Fruit fly (Drosophila melanogaster) whole organism, embryonic: ENCODE measurements around the gene CG2691.

Experiments used
- CG10321 ChIP-seq: fragments of 200-800 bp; sonication (Bioruptor generic); IDR thresholded peaks from 2 replicates; pipeline ENCODE4 v1.3.6; 2022; ENCODE audit warnings: missing biosample characterization, missing genetic modification characterization
- CG10431 ChIP-seq: fragments of 200-800 bp; sonication (Bioruptor generic); optimal IDR thresholded peaks from 3 replicates; lab custom pipeline; 2018; ENCODE audit warnings: missing biosample characterization, mild to moderate bottlenecking, missing genetic modification characterization
- CG10565 ChIP-seq: fragments of 200-800 bp; sonication (Bioruptor generic); optimal IDR thresholded peaks from 3 replicates; lab custom pipeline; 2016; ENCODE audit warnings: missing biosample characterization, mild to moderate bottlenecking, missing genetic modification characterization
- CG11398 ChIP-seq: fragments of 200-800 bp; sonication (Bioruptor generic); optimal IDR thresholded peaks from 2 replicates; lab custom pipeline; 2016; ENCODE audit warnings: missing biosample characterization, missing genetic modification characterization
- CG11456 ChIP-seq: fragments of 200-800 bp; sonication (Bioruptor generic); IDR thresholded peaks from 3 replicates; pipeline ENCODE4 v1.3.6; 2022; ENCODE audit warnings: missing biosample characterization, missing genetic modification characterization
- CG12236 ChIP-seq: fragments of 200-800 bp; sonication (Bioruptor generic); optimal IDR thresholded peaks from 2 replicates; lab custom pipeline; 2016; ENCODE audit warnings: missing biosample characterization, missing genetic modification characterization
- CG12744 ChIP-seq: fragments of 200-800 bp; sonication (Bioruptor generic); optimal IDR thresholded peaks from 2 replicates; lab custom pipeline; 2016; ENCODE audit warnings: missing biosample characterization, missing genetic modification characterization
- CG15011 ChIP-seq: fragments of 200-800 bp; sonication (Bioruptor generic); optimal IDR thresholded peaks from 3 replicates; lab custom pipeline; 2018; ENCODE audit warnings: missing biosample characterization, mild to moderate bottlenecking, missing genetic modification characterization
- CG16779 ChIP-seq: fragments of 200-800 bp; sonication (Bioruptor generic); IDR thresholded peaks from 2 replicates; pipeline ENCODE4 v1.3.6; 2022; ENCODE audit warnings: missing biosample characterization, missing genetic modification characterization
- CG17912 ChIP-seq: fragments of 200-800 bp; sonication (Bioruptor generic); optimal IDR thresholded peaks from 2 replicates; lab custom pipeline; 2018; ENCODE audit warnings: missing biosample characterization, mild to moderate bottlenecking, missing genetic modification characterization
- CG2712 ChIP-seq: fragments of 200-800 bp; optimal IDR thresholded peaks from 3 replicates; lab custom pipeline; 2019; ENCODE audit warnings: missing biosample characterization, mild to moderate bottlenecking, missing genetic modification characterization, moderate library complexity
- CG3065 ChIP-seq: fragments of 200-800 bp; sonication (Bioruptor generic); optimal IDR thresholded peaks from 2 replicates; lab custom pipeline; 2016; ENCODE audit warnings: missing biosample characterization, missing genetic modification characterization
- CG4617 ChIP-seq: fragments of 200-800 bp; sonication (Bioruptor generic); optimal IDR thresholded peaks from 3 replicates; lab custom pipeline; 2016; ENCODE audit warnings: missing biosample characterization, missing genetic modification characterization, borderline replicate concordance
- CG5180 ChIP-seq: fragments of 200-800 bp; sonication (Bioruptor generic); optimal IDR thresholded peaks from 3 replicates; lab custom pipeline; 2017; ENCODE audit warnings: missing biosample characterization, missing genetic modification characterization, mild to moderate bottlenecking, moderate library complexity, missing genetic modification reagents
- CG6272 ChIP-seq: fragments of 200-800 bp; sonication (Bioruptor generic); IDR thresholded peaks from 2 replicates; pipeline ENCODE4 v1.3.6; 2022; ENCODE audit warnings: missing biosample characterization, missing genetic modification characterization
- CG6654 ChIP-seq: fragments of 200-800 bp; sonication (Bioruptor generic); optimal IDR thresholded peaks from 2 replicates; lab custom pipeline; 2017; ENCODE audit warnings: missing biosample characterization, mild to moderate bottlenecking, missing genetic modification characterization
- CG6791 ChIP-seq: fragments of 200-800 bp; sonication (Bioruptor generic); IDR thresholded peaks from 3 replicates; pipeline ENCODE4 v1.3.6; 2022; ENCODE audit warnings: missing biosample characterization, missing genetic modification characterization; ENCODE audit not compliant: partially characterized antibody
- CG8290 ChIP-seq, 3 experiments: fragments of 200-800 bp; sonication (Bioruptor generic); optimal IDR thresholded peaks; 2 replicates each; lab custom pipeline; 2016 to 2019; ENCODE audit warnings: missing biosample characterization in 3 of 3, missing genetic modification characterization in 3 of 3, mild to moderate bottlenecking in 2 of 3, moderate library complexity in 1 of 3
- Deaf1 ChIP-seq: fragments of 200-800 bp; optimal IDR thresholded peaks from 3 replicates; lab custom pipeline; 2019; ENCODE audit warnings: missing biosample characterization, mild to moderate bottlenecking, missing genetic modification characterization, moderate library complexity
- Doc3 ChIP-seq: fragments of 200-800 bp; sonication (Bioruptor generic); IDR thresholded peaks from 3 replicates; pipeline ENCODE4 v1.3.6; 2022; ENCODE audit warnings: missing biosample characterization, missing genetic modification characterization; ENCODE audit not compliant: partially characterized antibody
- Dref ChIP-seq: fragments of 200-800 bp; sonication (Bioruptor generic); IDR thresholded peaks from 2 replicates; pipeline ENCODE4 v1.3.6; 2022; ENCODE audit warnings: missing biosample characterization, missing genetic modification characterization
- Hr78 ChIP-seq, 2 experiments: fragments of 200-800 bp in 1 of 2; fragments of >200 bp in 1 of 2; sonication (Bioruptor generic) in 1 of 2; optimal IDR thresholded peaks; 2 replicates each; lab custom pipeline; 2017 to 2019; ENCODE audit warnings: missing biosample characterization in 2 of 2, missing genetic modification characterization in 2 of 2, mild to moderate bottlenecking in 1 of 2, moderate library complexity in 1 of 2
- Lim3 ChIP-seq: fragments of 200-800 bp; sonication (Bioruptor generic); IDR thresholded peaks from 2 replicates; pipeline ENCODE4 v1.3.6; 2022; ENCODE audit warnings: missing biosample characterization, missing genetic modification characterization
- Lpt ChIP-seq: fragments of >200 bp; optimal IDR thresholded peaks from 2 replicates; lab custom pipeline; 2018; ENCODE audit warnings: missing biosample characterization, missing genetic modification characterization
- Mad ChIP-seq: fragments of 200-800 bp; sonication (Bioruptor generic); optimal IDR thresholded peaks from 2 replicates; lab custom pipeline; 2016; ENCODE audit warnings: missing biosample characterization, missing genetic modification characterization
- NC2α ChIP-seq: fragments of 200-800 bp; sonication (Bioruptor generic); optimal IDR thresholded peaks from 2 replicates; lab custom pipeline; 2016; ENCODE audit warnings: missing biosample characterization, missing genetic modification characterization
- Oaz ChIP-seq: fragments of 200-800 bp; sonication (Bioruptor generic); IDR thresholded peaks from 2 replicates; pipeline ENCODE4 v1.3.6; 2022; ENCODE audit warnings: missing biosample characterization, missing genetic modification characterization
- Sin3A ChIP-seq: fragments of >200 bp; optimal IDR thresholded peaks from 2 replicates; lab custom pipeline; 2018
- Tbp ChIP-seq: fragments of >200 bp; optimal IDR thresholded peaks from 2 replicates; lab custom pipeline; 2018; ENCODE audit warnings: missing biosample characterization, missing genetic modification characterization
- bab2 ChIP-seq: fragments of 200-800 bp; sonication (Bioruptor generic); optimal IDR thresholded peaks from 2 replicates; lab custom pipeline; 2016; ENCODE audit warnings: missing biosample characterization, missing genetic modification characterization
- caup ChIP-seq: fragments of 200-800 bp; sonication (Bioruptor generic); optimal IDR thresholded peaks from 3 replicates; lab custom pipeline; 2017; ENCODE audit warnings: missing biosample characterization, mild to moderate bottlenecking, missing genetic modification characterization, moderate library complexity; ENCODE audit not compliant: severe bottlenecking
- cg ChIP-seq: fragments of 200-800 bp; sonication (Bioruptor generic); optimal IDR thresholded peaks from 3 replicates; lab custom pipeline; 2019; ENCODE audit warnings: missing biosample characterization, mild to moderate bottlenecking, missing genetic modification characterization, moderate library complexity
- eve ChIP-seq, 2 experiments: fragments of >200 bp; optimal IDR thresholded peaks; 2 replicates each; lab custom pipeline; 2017; ENCODE audit warnings: missing biosample characterization in 2 of 2, missing genetic modification characterization in 2 of 2
- grau ChIP-seq: fragments of 200-800 bp; optimal IDR thresholded peaks from 3 replicates; lab custom pipeline; 2019; ENCODE audit warnings: missing biosample characterization, mild to moderate bottlenecking, missing genetic modification characterization, moderate library complexity
- ind ChIP-seq: fragments of 200-800 bp; sonication (Bioruptor generic); optimal IDR thresholded peaks from 3 replicates; lab custom pipeline; 2016; ENCODE audit warnings: missing biosample characterization, missing genetic modification characterization
- inv ChIP-seq: fragments of 200-800 bp; sonication (Bioruptor generic); IDR thresholded peaks from 2 replicates; pipeline ENCODE4 v1.3.6; 2022; ENCODE audit warnings: missing biosample characterization, missing genetic modification characterization; ENCODE audit not compliant: partially characterized antibody
- lab ChIP-seq: fragments of 200-800 bp; sonication (Bioruptor generic); optimal IDR thresholded peaks from 3 replicates; lab custom pipeline; 2017; ENCODE audit warnings: missing biosample characterization, missing genetic modification characterization, mild to moderate bottlenecking, moderate library complexity, missing genetic modification reagents
- luna ChIP-seq: fragments of 200-800 bp; sonication (Bioruptor generic); optimal IDR thresholded peaks from 2 replicates; lab custom pipeline; 2016; ENCODE audit warnings: missing biosample characterization, missing genetic modification characterization
- odd ChIP-seq: fragments of 200-800 bp; sonication (Bioruptor generic); optimal IDR thresholded peaks from 2 replicates; lab custom pipeline; 2017; ENCODE audit warnings: missing biosample characterization, mild to moderate bottlenecking, missing genetic modification characterization
- org-1 ChIP-seq: fragments of 200-800 bp; sonication (Bioruptor generic); optimal IDR thresholded peaks from 2 replicates; lab custom pipeline; 2017; ENCODE audit warnings: missing biosample characterization, missing genetic modification characterization
- pb ChIP-seq: fragments of 200-800 bp; sonication (Bioruptor generic); optimal IDR thresholded peaks from 3 replicates; lab custom pipeline; 2016; ENCODE audit warnings: missing biosample characterization, missing genetic modification characterization
- pnt ChIP-seq: fragments of 200-800 bp; sonication (Bioruptor generic); optimal IDR thresholded peaks from 3 replicates; lab custom pipeline; 2016; ENCODE audit warnings: missing biosample characterization, missing genetic modification characterization
- ranshi ChIP-seq: fragments of 200-800 bp; sonication (Bioruptor generic); IDR thresholded peaks from 2 replicates; pipeline ENCODE4 v1.3.6; 2022; ENCODE audit warnings: missing biosample characterization, missing genetic modification characterization
- rib ChIP-seq: fragments of 200-800 bp; sonication (Bioruptor generic); IDR thresholded peaks from 2 replicates; pipeline ENCODE4 v1.3.6; 2022; ENCODE audit warnings: missing biosample characterization, missing genetic modification characterization
- scrt ChIP-seq: fragments of 200-800 bp; sonication (Bioruptor generic); optimal IDR thresholded peaks from 2 replicates; lab custom pipeline; 2018; ENCODE audit warnings: missing biosample characterization, mild to moderate bottlenecking, missing genetic modification characterization, moderate library complexity
- slbo ChIP-seq: fragments of 200-800 bp; sonication (Bioruptor generic); IDR thresholded peaks from 2 replicates; pipeline ENCODE4 v1.3.6; 2022; ENCODE audit warnings: missing biosample characterization, missing genetic modification characterization
- sna ChIP-seq: fragments of 200-800 bp; sonication (Bioruptor generic); IDR thresholded peaks from 2 replicates; pipeline ENCODE4 v1.3.6; 2022; ENCODE audit warnings: missing biosample characterization, missing genetic modification characterization; ENCODE audit not compliant: partially characterized antibody
- stc ChIP-seq: fragments of 200-800 bp; sonication (Bioruptor generic); IDR thresholded peaks from 2 replicates; pipeline ENCODE4 v1.3.6; 2022; ENCODE audit warnings: missing biosample characterization, missing genetic modification characterization
- tgo ChIP-seq: fragments of 200-800 bp; sonication (Bioruptor generic); IDR thresholded peaks from 3 replicates; pipeline ENCODE4 v1.3.6; 2022; ENCODE audit warnings: missing biosample characterization, missing genetic modification characterization
- yki ChIP-seq: fragments of >200 bp; optimal IDR thresholded peaks from 3 replicates; lab custom pipeline; 2018

The CG2691 gene

dm6 chrX:13616417-13617050 lies 7.7 kb downstream of the CG2691 start, which contains the start of the genes tth and Tango2 (continued):
- peak; percentile 65; the same call in 2 of the 3 replicates for TF ChIP-seq tgo (GFP tag; lab: Robert Waterston, UW)
- no peak for TF ChIP-seq CG15011
- no peak for TF ChIP-seq CG10321 (GFP tag; lab: Robert Waterston, UW)
- no peak for TF ChIP-seq odd (GFP tag; lab: Kevin White, UChicago)
- peak; percentile 68 for TF ChIP-seq Mad (GFP tag; lab: Kevin White, UChicago)
- peak; percentile 61; the same call in 1 of the 3 replicates for TF ChIP-seq CG11456
- peak; percentile 84 for TF ChIP-seq scrt (GFP tag; lab: Kevin White, UChicago)
- peak; percentile 72 for TF ChIP-seq stc (GFP tag; lab: Robert Waterston, UW)
- peak; percentile 19; the same call in 1 of the 2 replicates for TF ChIP-seq sna (GFP tag; lab: Robert Waterston, UW)
- TF ChIP-seq Oaz, result peak; percentile 63
- peak; percentile 27 for TF ChIP-seq CG4617 (GFP tag; lab: Kevin White, UChicago)
- TF ChIP-seq slbo (GFP tag; lab: Robert Waterston, UW), result peak; percentile 89
- peak; percentile 62 for TF ChIP-seq pnt (GFP tag; lab: Kevin White, UChicago)
- TF ChIP-seq CG12744 (GFP tag; lab: Kevin White, UChicago), result peak; percentile 45
- peak; percentile 74 for TF ChIP-seq Dref (GFP tag; lab: Robert Waterston, UW)
- TF ChIP-seq Doc3, result peak; percentile 46; the same call in 1 of the 3 replicates
- no peak for TF ChIP-seq Hr78 (GFP tag; optimal IDR thresholded peaks at IDR 0.05; lab: Kevin White, UChicago)
- TF ChIP-seq CG3065 (GFP tag; lab: Kevin White, UChicago), result no peak
- peak; percentile 62 for TF ChIP-seq caup (GFP tag; lab: Kevin White, UChicago)
- no peak for TF ChIP-seq pb (GFP tag; lab: Kevin White, UChicago)
- peak; percentile 31 for TF ChIP-seq ranshi (GFP tag; lab: Robert Waterston, UW)
- TF ChIP-seq CG6654 (GFP tag; lab: Kevin White, UChicago), result no peak
- no peak for TF ChIP-seq CG16779 (GFP tag; lab: Robert Waterston, UW)
- peak; percentile 5 for TF ChIP-seq CG8290 (GFP tag; optimal IDR thresholded peaks at IDR 0.05; lab: Kevin White, UChicago)
- no peak for TF ChIP-seq CG8290 (tag; optimal IDR thresholded peaks at IDR 0.05; lab: Kevin White, UChicago)
- TF ChIP-seq org-1 (GFP tag; lab: Kevin White, UChicago), result peak; percentile 59
- peak; percentile 63 for TF ChIP-seq ind
- TF ChIP-seq Tbp (GFP tag; lab: Kevin White, UChicago), result peak; percentile 47
- peak; percentile 40 for TF ChIP-seq CG11398 (GFP tag; lab: Kevin White, UChicago)
- no peak for TF ChIP-seq Lpt (GFP tag; lab: Kevin White, UChicago)
- TF ChIP-seq lab, result no peak
- TF ChIP-seq Lim3, result no peak
- TF ChIP-seq eve (GFP tag; optimal IDR thresholded peaks at IDR 0.05; lab: Kevin White, UChicago), result no peak
- TF ChIP-seq inv (GFP tag; lab: Robert Waterston, UW), result peak; percentile 50; the same call in 1 of the 2 replicates
- peak; percentile 23 for TF ChIP-seq CG12236 (GFP tag; lab: Kevin White, UChicago)
- TF ChIP-seq CG5180, result no peak
- no peak for TF ChIP-seq Deaf1 (tag; lab: Kevin White, UChicago)
- TF ChIP-seq luna (GFP tag; lab: Kevin White, UChicago), result no peak
- TF ChIP-seq yki, result no peak
- peak; percentile 62 for TF ChIP-seq CG6272 (GFP tag; lab: Robert Waterston, UW)
- peak; percentile 69 for TF ChIP-seq bab2 (GFP tag; lab: Kevin White, UChicago)
- peak; percentile 83 for TF ChIP-seq grau (tag; lab: Kevin White, UChicago)
- TF ChIP-seq CG10431, result no peak
- peak; percentile 70 for TF ChIP-seq CG2712
- peak; percentile 94 for TF ChIP-seq Sin3A (lab: Kevin White, UChicago)
- peak; percentile 71 for TF ChIP-seq CG6791 (GFP tag; lab: Robert Waterston, UW)
- peak; percentile 20 for TF ChIP-seq cg (GFP tag; lab: Kevin White, UChicago)
- no peak for TF ChIP-seq CG10565 (GFP tag; lab: Kevin White, UChicago)
- TF ChIP-seq rib, result peak; percentile 79
- peak; percentile 35 for TF ChIP-seq NC2α (GFP tag; lab: Kevin White, UChicago)
- peak; percentile 72 for TF ChIP-seq CG17912
